Worm (Caenorhabditis elegans) whole organism, L4 larva: ENCODE data around the gene H21P03.10.
A peak's percentile ranks its signal among the peaks of the same experiment; 100 is the strongest.
"Not testable (repeated sequence)": the region's sequence is repeated elsewhere in the genome, so short reads cannot be mapped to it uniquely, and the experiment has no call there.

Experiments used
- Y105C5A.15 ChIP-seq: fragments of 200-800 bp; sonication (Bioruptor generic); IDR thresholded peaks from 2 replicates; pipeline ENCODE4 v1.3.6; 2022; ENCODE audit warnings: missing genetic modification characterization, missing compliant biosample characterization
- ZK337.2 ChIP-seq: fragments of 200-800 bp; sonication (Bioruptor generic); IDR thresholded peaks from 2 replicates; pipeline ENCODE4 v1.3.6; 2022; ENCODE audit warnings: missing genetic modification reagents, missing genetic modification characterization, missing compliant biosample characterization
- dmd-8 ChIP-seq: fragments of 200-800 bp; sonication (Bioruptor generic); IDR thresholded peaks from 2 replicates; pipeline ENCODE4 v1.3.6; 2022; ENCODE audit warnings: missing genetic modification characterization, missing compliant biosample characterization
- mep-1 ChIP-seq: fragments of 150-350 bp; sonication (generic microtip); optimal IDR thresholded peaks from 3 replicates; lab custom pipeline; 2014; ENCODE audit warnings: missing biosample characterization, missing genetic modification characterization
- nhr-237 ChIP-seq: sonication (generic microtip); optimal IDR thresholded peaks from 2 replicates; lab custom pipeline; 2017; ENCODE audit warnings: missing biosample characterization, missing genetic modification characterization
- saeg-2 ChIP-seq: fragments of 200-800 bp; sonication (Bioruptor generic); IDR thresholded peaks from 2 replicates; pipeline ENCODE4 v1.3.6; 2022; ENCODE audit warnings: missing genetic modification reagents, missing genetic modification characterization, missing compliant biosample characterization

ce11 chrIV:11497312-11497711, 3.2 kb upstream of the H21P03.10 start:
- not testable (repeated sequence) for TF ChIP-seq dmd-8 (GFP tag; lab: Robert Waterston, UW); mep-1 (tag; lab: Kevin White, UChicago); nhr-237 (tag; lab: Kevin White, UChicago); saeg-2 (GFP tag; lab: Robert Waterston, UW); ZK337.2
- TF ChIP-seq Y105C5A.15 (GFP tag; lab: Robert Waterston, UW), result 0 out of 2 replicates have a peak, but pooled peaks have one; percentile 42
